Fruit fly (Drosophila melanogaster) Kc167 (cell line): ENCODE data around the gene hay.

Experiments used
- Sin3A ChIP-seq: fragments of >200 bp; optimal IDR thresholded peaks from 2 replicates; lab custom pipeline; 2018; ENCODE audit warnings: missing external identifiers
- insv ChIP-seq: fragments of >200 bp; optimal IDR thresholded peaks from 3 replicates; lab custom pipeline; 2018; ENCODE audit warnings: missing external identifiers
- psq ChIP-seq: fragments of >200 bp; optimal IDR thresholded peaks from 2 replicates; lab custom pipeline; 2017; ENCODE audit warnings: missing external identifiers
- ttk ChIP-seq: sonication (Bioruptor generic); optimal IDR thresholded peaks from 2 replicates; lab custom pipeline; 2017; ENCODE audit warnings: missing external identifiers

dm6 chr3L:10625499-10625898 is 5.4 kb upstream of the hay start, which contains the start of gene CG43127:
- no peak for TF ChIP-seq psq
- no peak for TF ChIP-seq Sin3A (lab: Kevin White, UChicago)
- no peak for TF ChIP-seq ttk
- no peak for TF ChIP-seq insv
